Worm (Caenorhabditis elegans): ENCODE measurements around the gene his-1.

- TF ChIP-seq F23B12.7 (tag; optimal IDR thresholded peaks at IDR 0.05; ENCODE audit: insufficient read depth) (no peak), unc-130 (GFP tag; optimal IDR thresholded peaks at IDR 0.05) (no peak), B0261.1 (tag; optimal IDR thresholded peaks at IDR 0.05) (no peak), ceh-40 (GFP tag; IDR thresholded peaks at IDR 0.05) (no peak), ama-1 (optimal IDR thresholded peaks at IDR 0.05) (no peak), ama-1 (GFP tag; optimal IDR thresholded peaks at IDR 0.05) (no peak), dpl-1 (GFP tag; optimal IDR thresholded peaks at IDR 0.05) (no peak), nhr-90 (tag; optimal IDR thresholded peaks at IDR 0.05) (no peak), ztf-25 (GFP tag; IDR thresholded peaks at IDR 0.05) (no peak), ZK185.1 (tag; optimal IDR thresholded peaks at IDR 0.05; ENCODE audit: poor library complexity, severe bottlenecking) (no peak), F52B5.7 (tag; optimal IDR thresholded peaks at IDR 0.05) (no peak), snpc-3.4 (tag; optimal IDR thresholded peaks at IDR 0.05) (no peak), madf-3 (GFP tag; IDR thresholded peaks at IDR 0.05) (no peak), ztf-3 (GFP tag; optimal IDR thresholded peaks at IDR 0.05) (no peak), dox-1 (GFP tag; IDR thresholded peaks at IDR 0.05) (no peak)
Observed at ce11 chrV:16090685-16091084, 48.4 kb downstream of the his-1 start, which contains the start of gene F22B8.3.

Measured in whole organism, young adult.